Worm (Caenorhabditis elegans) whole organism, L1 larva: ENCODE data around the gene let-23.
A peak's percentile ranks its signal among the peaks of the same experiment; 100 is the strongest.

Experiments used
- C04F5.9 ChIP-seq: sonication (generic microtip); optimal IDR thresholded peaks from 2 replicates; lab custom pipeline; 2016; ENCODE audit warnings: missing genetic modification characterization, missing compliant biosample characterization
- F16B12.6 ChIP-seq: fragments of 150-350 bp; optimal IDR thresholded peaks from 2 replicates; lab custom pipeline; 2014; ENCODE audit warnings: missing biosample characterization, missing genetic modification characterization
- Y116A8C.19 ChIP-seq: sonication (generic microtip); optimal IDR thresholded peaks from 2 replicates; lab custom pipeline; 2016; ENCODE audit warnings: missing compliant biosample characterization, missing genetic modification characterization, borderline replicate concordance
- alr-1 ChIP-seq: fragments of 200-800 bp; sonication (Bioruptor generic); optimal IDR thresholded peaks from 2 replicates; lab custom pipeline; 2018; ENCODE audit warnings: borderline replicate concordance, mild to moderate bottlenecking, missing genetic modification characterization, missing compliant biosample characterization
- blmp-1 ChIP-seq: fragments of 150-350 bp; optimal IDR thresholded peaks from 2 replicates; lab custom pipeline; 2014; ENCODE audit warnings: missing biosample characterization, missing genetic modification characterization
- ceh-88 ChIP-seq: fragments of 200-800 bp; sonication (Bioruptor generic); IDR thresholded peaks from 2 replicates; pipeline ENCODE4 v1.3.6; 2022; ENCODE audit warnings: missing genetic modification characterization, missing compliant biosample characterization
- ceh-90 ChIP-seq: sonication (generic microtip); optimal IDR thresholded peaks from 2 replicates; lab custom pipeline; 2016; ENCODE audit warnings: missing genetic modification characterization, missing compliant biosample characterization
- dpl-1 ChIP-seq, 3 experiments: fragments of 150-350 bp in 2 of 3; sonication (generic microtip) in 1 of 3; optimal IDR thresholded peaks; 2 replicates each; lab custom pipeline; 2014 to 2017; ENCODE audit warnings: missing biosample characterization in 3 of 3, missing genetic modification characterization in 3 of 3, missing genetic modification reagents in 3 of 3
- efl-1 ChIP-seq, 4 experiments: fragments of 150-350 bp; optimal IDR thresholded peaks in 3 of 4; peaks in 1 of 4; 1 replicate in 1 of 4; 2 replicates in 3 of 4; lab custom pipeline; 2014; ENCODE audit warnings: missing biosample characterization in 2 of 4, missing genetic modification characterization in 2 of 4, missing genetic modification reagents in 2 of 4
- efl-3 ChIP-seq: fragments of 200-800 bp; sonication (Bioruptor generic); optimal IDR thresholded peaks from 2 replicates; lab custom pipeline; 2018; ENCODE audit warnings: mild to moderate bottlenecking, missing genetic modification characterization, missing compliant biosample characterization
- egl-13 ChIP-seq: sonication (generic microtip); optimal IDR thresholded peaks from 2 replicates; lab custom pipeline; 2016; ENCODE audit warnings: missing genotype, missing genetic modification reagents, missing genetic modification characterization, missing compliant biosample characterization
- egl-27 ChIP-seq, 2 experiments: fragments of 150-350 bp in 1 of 2; sonication (generic microtip); optimal IDR thresholded peaks; 3 replicates each; lab custom pipeline; 2017 to 2018; ENCODE audit warnings: missing biosample characterization in 2 of 2, missing genetic modification characterization in 2 of 2, missing genetic modification reagents in 2 of 2
- elt-2 ChIP-seq: sonication (generic microtip); optimal IDR thresholded peaks from 2 replicates; lab custom pipeline; 2016; ENCODE audit warnings: missing genetic modification characterization, mild to moderate bottlenecking, inconsistent platforms, missing compliant biosample characterization, missing genetic modification reagents
- ets-5 ChIP-seq: fragments of 200-800 bp; sonication (Bioruptor generic); IDR thresholded peaks from 2 replicates; pipeline ENCODE4 v1.3.6; 2022; ENCODE audit warnings: missing genetic modification characterization, missing compliant biosample characterization
- fkh-10 ChIP-seq: sonication (generic microtip); optimal IDR thresholded peaks from 2 replicates; lab custom pipeline; 2017; ENCODE audit warnings: missing biosample characterization, missing genetic modification reagents, missing genetic modification characterization
- fkh-4 ChIP-seq: sonication (generic microtip); optimal IDR thresholded peaks from 2 replicates; lab custom pipeline; 2016; ENCODE audit warnings: missing compliant biosample characterization, missing genetic modification characterization, borderline replicate concordance
- grh-1 ChIP-seq: fragments of 200-800 bp; sonication (Bioruptor generic); IDR thresholded peaks from 2 replicates; pipeline ENCODE4 v1.3.6; 2022; ENCODE audit warnings: missing genetic modification reagents, missing genetic modification characterization, missing compliant biosample characterization
- hlh-17 ChIP-seq: fragments of 200-800 bp; sonication (Bioruptor generic); optimal IDR thresholded peaks from 2 replicates; lab custom pipeline; 2018; ENCODE audit warnings: missing genetic modification characterization, mild to moderate bottlenecking, missing compliant biosample characterization, moderate library complexity, borderline replicate concordance
- hpl-2 ChIP-seq: fragments of 150-350 bp; optimal IDR thresholded peaks from 2 replicates; lab custom pipeline; 2014; ENCODE audit warnings: missing biosample characterization, missing genetic modification reagents, missing genetic modification characterization
- irx-1 ChIP-seq: sonication (generic microtip); optimal IDR thresholded peaks from 2 replicates; lab custom pipeline; 2016; ENCODE audit warnings: missing genetic modification characterization, missing compliant biosample characterization
- isw-1 ChIP-seq: fragments of 200-800 bp; sonication (Bioruptor generic); IDR thresholded peaks from 2 replicates; pipeline ENCODE4 v1.3.6; 2022; ENCODE audit warnings: missing genetic modification characterization, missing compliant biosample characterization
- lin-13 ChIP-seq: fragments of 150-350 bp; optimal IDR thresholded peaks from 2 replicates; lab custom pipeline; 2014; ENCODE audit warnings: missing biosample characterization, missing genetic modification reagents, missing genetic modification characterization
- lin-39 ChIP-seq: fragments of 150-350 bp; optimal IDR thresholded peaks from 2 replicates; lab custom pipeline; 2014; ENCODE audit warnings: missing biosample characterization, missing genetic modification reagents, missing genetic modification characterization
- lsy-2 ChIP-seq, 2 experiments: fragments of 150-350 bp; optimal IDR thresholded peaks; 2 replicates each; lab custom pipeline; 2014; ENCODE audit warnings: missing biosample characterization in 2 of 2, missing genetic modification characterization in 2 of 2
- mab-9 ChIP-seq: fragments of 200-800 bp; sonication (Bioruptor generic); IDR thresholded peaks from 2 replicates; pipeline ENCODE4 v1.3.6; 2022; ENCODE audit warnings: missing genetic modification reagents, missing genetic modification characterization, missing compliant biosample characterization
- mdl-1 ChIP-seq, 2 experiments: fragments of 150-350 bp; optimal IDR thresholded peaks; 2 replicates each; lab custom pipeline; 2014 to 2017; ENCODE audit warnings: missing biosample characterization in 2 of 2, missing genetic modification characterization in 2 of 2, inconsistent platforms in 1 of 2
- mef-2 ChIP-seq: fragments of 150-350 bp; optimal IDR thresholded peaks from 2 replicates; lab custom pipeline; 2014; ENCODE audit warnings: missing biosample characterization, missing genetic modification characterization
- nhr-11 ChIP-seq: fragments of 150-350 bp; optimal IDR thresholded peaks from 2 replicates; lab custom pipeline; 2014; ENCODE audit warnings: missing biosample characterization, missing genetic modification characterization
- nhr-12 ChIP-seq: sonication (generic microtip); optimal IDR thresholded peaks from 2 replicates; lab custom pipeline; 2017; ENCODE audit warnings: missing biosample characterization, missing genetic modification characterization
- nhr-19 ChIP-seq: fragments of 200-800 bp; sonication (Bioruptor generic); conservative IDR thresholded peaks from 2 replicates; pipeline ENCODE4 v1.3.6; 2022; ENCODE audit warnings: missing genetic modification characterization, missing compliant biosample characterization
- nhr-20 ChIP-seq: sonication (generic microtip); optimal IDR thresholded peaks from 2 replicates; lab custom pipeline; 2016; ENCODE audit warnings: mild to moderate bottlenecking, missing genetic modification characterization, missing compliant biosample characterization
- nhr-28 ChIP-seq: fragments of 150-350 bp; optimal IDR thresholded peaks from 2 replicates; lab custom pipeline; 2014; ENCODE audit warnings: missing biosample characterization, missing genetic modification characterization
- nhr-71 ChIP-seq: sonication (generic microtip); optimal IDR thresholded peaks from 2 replicates; lab custom pipeline; 2016; ENCODE audit warnings: mild to moderate bottlenecking, missing genetic modification characterization, moderate library complexity, missing compliant biosample characterization
- nhr-76 ChIP-seq: sonication (generic microtip); optimal IDR thresholded peaks from 2 replicates; lab custom pipeline; 2017; ENCODE audit warnings: missing biosample characterization, missing genetic modification characterization
- nhr-84 ChIP-seq: sonication (generic microtip); optimal IDR thresholded peaks from 2 replicates; lab custom pipeline; 2017; ENCODE audit warnings: missing biosample characterization, missing genetic modification characterization
- nhr-85 ChIP-seq: sonication (generic microtip); peaks from one replicate; lab custom pipeline; 2016; ENCODE audit warnings: missing genetic modification characterization, inconsistent platforms, missing compliant biosample characterization
- nhr-90 ChIP-seq: sonication (generic microtip); optimal IDR thresholded peaks from 2 replicates; lab custom pipeline; 2016; ENCODE audit warnings: mild to moderate bottlenecking, missing genetic modification characterization, missing compliant biosample characterization; ENCODE audit not compliant: poor library complexity
- pag-3 ChIP-seq: sonication (generic microtip); optimal IDR thresholded peaks from 2 replicates; lab custom pipeline; 2017; ENCODE audit warnings: missing genetic modification characterization, mild to moderate bottlenecking, missing compliant biosample characterization, antibody characterized with exemption, borderline replicate concordance; ENCODE audit not compliant: insufficient read depth
- pqm-1 ChIP-seq: sonication (generic microtip); optimal IDR thresholded peaks from 3 replicates; lab custom pipeline; 2017; ENCODE audit warnings: missing biosample characterization, missing genetic modification characterization
- skn-1 ChIP-seq: fragments of 150-350 bp; optimal IDR thresholded peaks from 2 replicates; lab custom pipeline; 2014; ENCODE audit warnings: missing biosample characterization, missing genetic modification characterization
- sox-4 ChIP-seq: sonication (generic microtip); optimal IDR thresholded peaks from 2 replicates; lab custom pipeline; 2016; ENCODE audit warnings: missing genetic modification characterization, missing compliant biosample characterization
- sptf-1 ChIP-seq: fragments of 150-350 bp; optimal IDR thresholded peaks from 2 replicates; lab custom pipeline; 2014; ENCODE audit warnings: missing biosample characterization, missing genetic modification characterization
- sup-37 ChIP-seq: fragments of 200-800 bp; sonication (Bioruptor generic); optimal IDR thresholded peaks from 2 replicates; lab custom pipeline; 2018; ENCODE audit warnings: mild to moderate bottlenecking, missing genetic modification characterization, missing compliant biosample characterization
- swsn-7 ChIP-seq: sonication (generic microtip); optimal IDR thresholded peaks from 2 replicates; lab custom pipeline; 2016; ENCODE audit warnings: missing genetic modification characterization, missing compliant biosample characterization
- tlp-1 ChIP-seq: fragments of 150-350 bp; optimal IDR thresholded peaks from 2 replicates; lab custom pipeline; 2014; ENCODE audit warnings: missing biosample characterization, missing genetic modification characterization
- unc-130 ChIP-seq: fragments of 150-350 bp; optimal IDR thresholded peaks from 2 replicates; lab custom pipeline; 2017; ENCODE audit warnings: missing biosample characterization, missing genetic modification characterization, inconsistent platforms
- unc-62 ChIP-seq: fragments of 150-350 bp; optimal IDR thresholded peaks from 2 replicates; lab custom pipeline; 2014; ENCODE audit warnings: missing biosample characterization, missing genetic modification reagents, missing genetic modification characterization
- unc-86 ChIP-seq: sonication (generic microtip); optimal IDR thresholded peaks from 2 replicates; lab custom pipeline; 2016; ENCODE audit warnings: missing genetic modification characterization, missing compliant biosample characterization
- unc-98 ChIP-seq: fragments of 200-800 bp; sonication (Bioruptor generic); IDR thresholded peaks from 2 replicates; pipeline ENCODE4 v1.3.6; 2022; ENCODE audit warnings: missing genetic modification characterization, missing compliant biosample characterization
- vab-15 ChIP-seq: sonication (generic microtip); optimal IDR thresholded peaks from 2 replicates; lab custom pipeline; 2017; ENCODE audit warnings: missing genotype, mild to moderate bottlenecking, missing genetic modification characterization, missing compliant biosample characterization
- zag-1 ChIP-seq: fragments of 150-350 bp; optimal IDR thresholded peaks from 2 replicates; lab custom pipeline; 2014; ENCODE audit warnings: missing biosample characterization, missing genetic modification characterization
- ztf-11 ChIP-seq, 2 experiments: sonication (generic microtip); optimal IDR thresholded peaks; 2 replicates each; lab custom pipeline; 2016 to 2017; ENCODE audit warnings: missing genetic modification characterization in 2 of 2, missing biosample characterization in 1 of 2, missing compliant biosample characterization in 1 of 2

The let-23 gene

DNA sequence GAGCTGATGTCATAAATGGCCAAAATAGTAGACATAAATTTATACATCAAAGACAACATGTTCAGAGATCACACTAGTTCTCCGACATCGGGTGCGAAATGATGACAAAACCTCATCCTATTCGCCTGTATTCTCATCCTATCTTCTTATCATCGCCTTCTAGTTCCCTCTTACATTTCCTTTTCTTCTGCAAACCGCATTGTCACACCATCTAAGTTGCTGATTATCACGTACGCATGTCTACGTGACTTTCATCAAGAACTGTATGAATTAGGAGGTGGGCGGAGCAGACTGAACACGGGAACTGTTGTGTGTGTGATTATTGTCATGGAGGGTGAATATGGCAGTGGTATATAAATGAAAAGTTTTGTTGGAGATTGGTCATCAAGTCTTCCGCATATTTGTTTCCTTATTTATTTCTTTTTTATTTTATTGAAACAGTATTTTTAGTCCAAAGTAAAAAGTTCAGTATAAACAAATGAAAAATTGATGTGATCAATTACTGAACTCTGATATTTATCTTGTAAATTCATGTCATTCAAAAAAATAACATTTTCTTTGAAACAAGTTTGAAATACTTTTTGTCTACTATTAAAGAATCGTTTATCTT, 37.0 kb upstream of the let-23 start (continued):
- TF ChIP-seq sox-4 (tag; lab: Kevin White, UChicago), result no peak
- TF ChIP-seq ets-5 (GFP tag; lab: Robert Waterston, UW), result no peak
- no peak for TF ChIP-seq isw-1 (GFP tag; lab: Robert Waterston, UW)
- TF ChIP-seq skn-1 (tag; lab: Kevin White, UChicago), result peak; percentile 90
- TF ChIP-seq pqm-1 (tag; lab: Kevin White, UChicago), result no peak
- TF ChIP-seq lin-39, result no peak
- no peak for TF ChIP-seq fkh-4 (tag; lab: Kevin White, UChicago)
- TF ChIP-seq zag-1, result no peak
- TF ChIP-seq dpl-1 (GFP tag; optimal IDR thresholded peaks at IDR 0.05; lab: Kevin White, UChicago), result no peak
- peak; percentile 89 for TF ChIP-seq blmp-1
- TF ChIP-seq unc-130 (tag; lab: Kevin White, UChicago), result peak; percentile 62
- TF ChIP-seq nhr-11 (tag; lab: Kevin White, UChicago), result no peak
- TF ChIP-seq ceh-88 (GFP tag; lab: Robert Waterston, UW), result no peak
- no peak for TF ChIP-seq vab-15 (tag; lab: Kevin White, UChicago)
- TF ChIP-seq elt-2 (tag; lab: Kevin White, UChicago), result no peak
- peak; percentile 78 for TF ChIP-seq nhr-20 (tag; lab: Kevin White, UChicago)
- no peak for TF ChIP-seq mef-2
- peak; percentile 0 for TF ChIP-seq nhr-76
- TF ChIP-seq sup-37, result no peak
- TF ChIP-seq sptf-1 (tag; lab: Kevin White, UChicago), result no peak
- no peak for TF ChIP-seq efl-3 (GFP tag; lab: Kevin White, UChicago)
- no peak for TF ChIP-seq swsn-7 (tag; lab: Kevin White, UChicago)
- TF ChIP-seq grh-1 (GFP tag; lab: Robert Waterston, UW), result no peak
- TF ChIP-seq nhr-85 (tag; lab: Kevin White, UChicago), result peak; percentile 90
- no peak for TF ChIP-seq tlp-1 (tag; lab: Kevin White, UChicago)
- TF ChIP-seq fkh-10 (GFP tag; lab: Kevin White, UChicago), result no peak
- peak; percentile 65 for TF ChIP-seq nhr-90 (tag; lab: Kevin White, UChicago)
- TF ChIP-seq nhr-84 (tag; lab: Kevin White, UChicago), result no peak
- TF ChIP-seq efl-1 (optimal IDR thresholded peaks at IDR 0.05; lab: Kevin White, UChicago), result no peak
- TF ChIP-seq efl-1 (GFP tag; optimal IDR thresholded peaks at IDR 0.05 in 1 of 2; lab: Kevin White, UChicago), result peak in 1 of 2 experiments; percentile 87
- no peak for TF ChIP-seq C04F5.9
- no peak for TF ChIP-seq nhr-12 (tag; lab: Kevin White, UChicago)
- TF ChIP-seq lsy-2 (tag; optimal IDR thresholded peaks at IDR 0.05; lab: Kevin White, UChicago), result no peak
- no peak for TF ChIP-seq unc-62 (GFP tag; lab: Kevin White, UChicago)
- no peak for TF ChIP-seq hlh-17 (GFP tag; lab: Kevin White, UChicago)
- no peak for TF ChIP-seq ztf-11 (tag; optimal IDR thresholded peaks at IDR 0.05; lab: Kevin White, UChicago)
- TF ChIP-seq pag-3, result no peak
- no peak for TF ChIP-seq irx-1 (tag; lab: Kevin White, UChicago)
- TF ChIP-seq nhr-19, result no peak; the same call in 1 of the 2 replicates
- TF ChIP-seq Y116A8C.19, result no peak
- no peak for TF ChIP-seq hpl-2 (GFP tag; lab: Kevin White, UChicago)
- no peak for TF ChIP-seq alr-1 (tag; lab: Kevin White, UChicago)
- peak; percentile 60 for TF ChIP-seq nhr-71 (tag; lab: Kevin White, UChicago)
- no peak for TF ChIP-seq mab-9 (GFP tag; lab: Robert Waterston, UW)
- TF ChIP-seq unc-98 (GFP tag; lab: Robert Waterston, UW), result no peak
- TF ChIP-seq egl-13 (tag; lab: Kevin White, UChicago), result no peak
- TF ChIP-seq nhr-28 (tag; lab: Kevin White, UChicago), result no peak
- TF ChIP-seq lin-13, result no peak
- TF ChIP-seq F16B12.6 (tag; lab: Kevin White, UChicago), result no peak
- no peak for TF ChIP-seq ceh-90 (tag; lab: Kevin White, UChicago)
- peak in 1 of 2 experiments; percentile 58 for TF ChIP-seq mdl-1 (tag; optimal IDR thresholded peaks at IDR 0.05; lab: Kevin White, UChicago)
- TF ChIP-seq unc-86 (tag; lab: Kevin White, UChicago), result no peak
- TF ChIP-seq egl-27 (tag; optimal IDR thresholded peaks at IDR 0.05; lab: Kevin White, UChicago), result no peak
